Worm (Caenorhabditis elegans) whole organism, late embryonic: Measurements from ENCODE around the gene cft-1.

Source experiments
- C38D4.7 ChIP-seq: fragments of 200-800 bp; sonication (Bioruptor generic); optimal IDR thresholded peaks from 2 replicates; lab custom pipeline; 2018; ENCODE audit warnings: mild to moderate bottlenecking, missing genetic modification characterization, moderate library complexity, missing compliant biosample characterization
- K02D7.2 ChIP-seq: sonication (generic microtip); optimal IDR thresholded peaks from 2 replicates; lab custom pipeline; 2017; ENCODE audit warnings: mild to moderate bottlenecking, missing genetic modification characterization, missing compliant biosample characterization
- K09A11.1 ChIP-seq: sonication (generic microtip); optimal IDR thresholded peaks from 2 replicates; lab custom pipeline; 2017; ENCODE audit warnings: antibody characterized with exemption, mild to moderate bottlenecking, missing genetic modification characterization, missing compliant biosample characterization; ENCODE audit not compliant: insufficient read depth
- T23F11.4 ChIP-seq: fragments of 200-800 bp; sonication (Bioruptor generic); optimal IDR thresholded peaks from 2 replicates; lab custom pipeline; 2018; ENCODE audit warnings: mild to moderate bottlenecking, missing genetic modification characterization, missing compliant biosample characterization
- ahr-1 ChIP-seq: sonication (generic microtip); optimal IDR thresholded peaks from 2 replicates; lab custom pipeline; 2016; ENCODE audit warnings: missing genetic modification characterization, missing compliant biosample characterization
- ceh-14 ChIP-seq: sonication (generic microtip); optimal IDR thresholded peaks from 2 replicates; lab custom pipeline; 2016; ENCODE audit warnings: missing genotype, missing genetic modification characterization, missing compliant biosample characterization
- ceh-19 ChIP-seq: fragments of 200-800 bp; sonication (Bioruptor generic); optimal IDR thresholded peaks from 2 replicates; lab custom pipeline; 2018; ENCODE audit warnings: mild to moderate bottlenecking, missing genetic modification characterization, missing compliant biosample characterization
- ceh-2 ChIP-seq: sonication (generic microtip); optimal IDR thresholded peaks from 2 replicates; lab custom pipeline; 2016; ENCODE audit warnings: missing genotype, missing genetic modification characterization, missing compliant biosample characterization
- ceh-24 ChIP-seq: sonication (generic microtip); optimal IDR thresholded peaks from 2 replicates; lab custom pipeline; 2016; ENCODE audit warnings: mild to moderate bottlenecking, missing genetic modification characterization, missing compliant biosample characterization
- ceh-30 ChIP-seq: fragments of 150-350 bp; optimal IDR thresholded peaks from 2 replicates; lab custom pipeline; 2014; ENCODE audit warnings: missing biosample characterization, missing genetic modification characterization
- ceh-31 ChIP-seq: sonication (generic microtip); optimal IDR thresholded peaks from 2 replicates; lab custom pipeline; 2016; ENCODE audit warnings: missing genetic modification characterization, missing compliant biosample characterization
- ceh-34 ChIP-seq: sonication (generic microtip); optimal IDR thresholded peaks from 2 replicates; lab custom pipeline; 2016; ENCODE audit warnings: mild to moderate bottlenecking, missing genetic modification characterization, missing compliant biosample characterization
- ceh-48 ChIP-seq: sonication (generic microtip); optimal IDR thresholded peaks from 2 replicates; lab custom pipeline; 2016; ENCODE audit warnings: missing genetic modification characterization, inconsistent platforms, missing compliant biosample characterization
- ceh-6 ChIP-seq: fragments of 200-800 bp; sonication (Bioruptor generic); optimal IDR thresholded peaks from 2 replicates; lab custom pipeline; 2018; ENCODE audit warnings: mild to moderate bottlenecking, missing genetic modification characterization, missing compliant biosample characterization
- dmd-4 ChIP-seq: sonication (generic microtip); optimal IDR thresholded peaks from 2 replicates; lab custom pipeline; 2016; ENCODE audit warnings: borderline replicate concordance, missing genetic modification characterization, missing compliant biosample characterization
- dve-1 ChIP-seq: sonication (generic microtip); optimal IDR thresholded peaks from 2 replicates; lab custom pipeline; 2017; ENCODE audit warnings: antibody characterized with exemption, mild to moderate bottlenecking, missing genetic modification characterization, missing compliant biosample characterization
- ets-4 ChIP-seq: sonication (generic microtip); optimal IDR thresholded peaks from 2 replicates; lab custom pipeline; 2016; ENCODE audit warnings: missing genetic modification characterization, missing compliant biosample characterization
- fax-1 ChIP-seq: sonication (generic microtip); optimal IDR thresholded peaks from 2 replicates; lab custom pipeline; 2016; ENCODE audit warnings: missing genotype, missing genetic modification characterization, missing compliant biosample characterization
- gmeb-2 ChIP-seq: sonication (generic microtip); optimal IDR thresholded peaks from 2 replicates; lab custom pipeline; 2016; ENCODE audit warnings: missing genetic modification characterization, inconsistent platforms, missing compliant biosample characterization
- hlh-13 ChIP-seq: fragments of 200-800 bp; sonication (Bioruptor generic); optimal IDR thresholded peaks from 2 replicates; lab custom pipeline; 2018; ENCODE audit warnings: mild to moderate bottlenecking, missing genetic modification characterization, missing compliant biosample characterization
- hlh-15 ChIP-seq: sonication (generic microtip); optimal IDR thresholded peaks from 2 replicates; lab custom pipeline; 2016; ENCODE audit warnings: missing genetic modification characterization, missing compliant biosample characterization
- hlh-8 ChIP-seq: sonication (generic microtip); optimal IDR thresholded peaks from 2 replicates; lab custom pipeline; 2016; ENCODE audit warnings: missing genotype, missing genetic modification characterization, missing compliant biosample characterization
- lim-6 ChIP-seq: sonication (generic microtip); optimal IDR thresholded peaks from 2 replicates; lab custom pipeline; 2016; ENCODE audit warnings: missing genetic modification characterization, missing compliant biosample characterization
- lin-11 ChIP-seq: fragments of 200-800 bp; sonication (Bioruptor generic); optimal IDR thresholded peaks from 2 replicates; lab custom pipeline; 2018; ENCODE audit warnings: mild to moderate bottlenecking, missing genetic modification characterization, missing compliant biosample characterization
- nfya-1 ChIP-seq: sonication (generic microtip); optimal IDR thresholded peaks from 2 replicates; lab custom pipeline; 2017; ENCODE audit warnings: missing genetic modification characterization, mild to moderate bottlenecking, missing compliant biosample characterization, antibody characterized with exemption, moderate library complexity
- nhr-232 ChIP-seq: sonication (generic microtip); optimal IDR thresholded peaks from 2 replicates; lab custom pipeline; 2016; ENCODE audit warnings: missing genetic modification characterization, missing compliant biosample characterization
- odd-2 ChIP-seq: sonication (generic microtip); optimal IDR thresholded peaks from 2 replicates; lab custom pipeline; 2017; ENCODE audit warnings: antibody characterized with exemption, mild to moderate bottlenecking, missing genetic modification characterization, missing compliant biosample characterization
- pag-3 ChIP-seq: sonication (generic microtip); optimal IDR thresholded peaks from 2 replicates; lab custom pipeline; 2016; ENCODE audit warnings: missing compliant biosample characterization, missing genetic modification characterization, borderline replicate concordance
- pax-1 ChIP-seq: fragments of 150-350 bp; optimal IDR thresholded peaks from 2 replicates; lab custom pipeline; 2014; ENCODE audit warnings: missing biosample characterization, missing genetic modification characterization
- pha-2 ChIP-seq: sonication (generic microtip); optimal IDR thresholded peaks from 2 replicates; lab custom pipeline; 2017; ENCODE audit warnings: mild to moderate bottlenecking, missing genetic modification characterization, missing compliant biosample characterization
- pros-1 ChIP-seq: fragments of 150-350 bp; optimal IDR thresholded peaks from 2 replicates; lab custom pipeline; 2014; ENCODE audit warnings: missing biosample characterization, missing genetic modification reagents, missing genetic modification characterization
- ref-2 ChIP-seq: sonication (generic microtip); optimal IDR thresholded peaks from 2 replicates; lab custom pipeline; 2016; ENCODE audit warnings: missing genetic modification characterization, missing compliant biosample characterization
- sdc-2 ChIP-seq: sonication (generic microtip); optimal IDR thresholded peaks from 2 replicates; lab custom pipeline; 2016; ENCODE audit warnings: missing genotype, missing genetic modification characterization, missing compliant biosample characterization
- sox-2 ChIP-seq: fragments of 200-800 bp; sonication (Bioruptor generic); IDR thresholded peaks from 2 replicates; pipeline ENCODE4 v1.3.6; 2022; ENCODE audit warnings: missing genetic modification reagents, missing genetic modification characterization, missing compliant biosample characterization
- tbx-2 ChIP-seq: sonication (generic microtip); optimal IDR thresholded peaks from 2 replicates; lab custom pipeline; 2016; ENCODE audit warnings: missing genetic modification characterization, missing compliant biosample characterization
- ttx-3 ChIP-seq: sonication (generic microtip); optimal IDR thresholded peaks from 2 replicates; lab custom pipeline; 2016; ENCODE audit warnings: missing genetic modification reagents, missing genetic modification characterization, missing compliant biosample characterization
- unc-42 ChIP-seq: sonication (generic microtip); optimal IDR thresholded peaks from 2 replicates; lab custom pipeline; 2016; ENCODE audit warnings: missing genotype, missing genetic modification characterization, missing compliant biosample characterization
- unc-55 ChIP-seq: sonication (generic microtip); optimal IDR thresholded peaks from 2 replicates; lab custom pipeline; 2017; ENCODE audit warnings: missing biosample characterization, missing genetic modification reagents, missing genetic modification characterization
- zip-5 ChIP-seq: sonication (generic microtip); optimal IDR thresholded peaks from 2 replicates; lab custom pipeline; 2016; ENCODE audit warnings: missing genetic modification characterization, missing compliant biosample characterization

Gene cft-1

ce11 chrV:5570433-5570832, 31.8 kb downstream of the cft-1 start, which contains the start of gene glb-6:
TSS of gene glb-6 (minus strand) at chrV:5570533.
- TF ChIP-seq pax-1 (tag; lab: Kevin White, UChicago): no peak
- no peak for TF ChIP-seq zip-5 (tag; lab: Kevin White, UChicago)
- TF ChIP-seq lin-11 (tag; lab: Kevin White, UChicago): no peak
- no peak for TF ChIP-seq T23F11.4 (GFP tag; lab: Kevin White, UChicago)
- no peak for TF ChIP-seq ceh-24
- no peak for TF ChIP-seq K02D7.2 (tag; lab: Kevin White, UChicago)
- no peak for TF ChIP-seq hlh-8 (tag; lab: Kevin White, UChicago)
- TF ChIP-seq unc-42: no peak
- no peak for TF ChIP-seq nhr-232 (tag; lab: Kevin White, UChicago)
- no peak for TF ChIP-seq pha-2 (tag; lab: Kevin White, UChicago)

DNA sequence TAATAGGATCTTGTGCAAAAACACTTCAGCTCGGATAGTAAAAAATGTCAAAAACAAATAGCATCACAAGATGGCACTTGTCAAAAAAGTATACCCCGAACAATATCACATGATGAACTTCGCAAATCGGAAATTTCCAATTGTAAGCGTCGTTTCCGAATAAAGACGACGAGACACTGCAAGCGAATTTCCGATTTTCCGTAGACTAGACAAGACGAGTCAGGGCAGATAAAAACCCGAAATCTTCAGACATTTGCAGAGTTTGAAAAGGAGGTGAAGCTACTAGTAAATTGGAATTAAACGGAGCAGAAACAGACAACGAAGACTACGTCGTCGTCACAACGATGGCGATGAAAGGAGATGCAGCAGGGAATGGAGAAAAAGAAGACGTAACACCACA, 33.1 kb downstream of the cft-1 start:
- peak; percentile 37 for TF ChIP-seq unc-42
- TF ChIP-seq lim-6 (tag; lab: Kevin White, UChicago): no peak

ce11 chrV:5576008-5576407, 37.4 kb downstream of the cft-1 start:
- no peak for TF ChIP-seq C38D4.7 (GFP tag; lab: Kevin White, UChicago)
- TF ChIP-seq K09A11.1 (tag; lab: Kevin White, UChicago): no peak
- peak; percentile 20 for TF ChIP-seq gmeb-2 (tag; lab: Kevin White, UChicago)
- TF ChIP-seq nfya-1 (tag; lab: Kevin White, UChicago): no peak
- TF ChIP-seq odd-2 (tag; lab: Kevin White, UChicago): no peak
- no peak for TF ChIP-seq fax-1 (tag; lab: Kevin White, UChicago)
- TF ChIP-seq hlh-13 (GFP tag; lab: Kevin White, UChicago): no peak
- no peak for TF ChIP-seq ceh-14 (tag; lab: Kevin White, UChicago)
- peak; percentile 77 for TF ChIP-seq dve-1 (tag; lab: Kevin White, UChicago)
- TF ChIP-seq, all 69 proteins: peak for 2

DNA sequence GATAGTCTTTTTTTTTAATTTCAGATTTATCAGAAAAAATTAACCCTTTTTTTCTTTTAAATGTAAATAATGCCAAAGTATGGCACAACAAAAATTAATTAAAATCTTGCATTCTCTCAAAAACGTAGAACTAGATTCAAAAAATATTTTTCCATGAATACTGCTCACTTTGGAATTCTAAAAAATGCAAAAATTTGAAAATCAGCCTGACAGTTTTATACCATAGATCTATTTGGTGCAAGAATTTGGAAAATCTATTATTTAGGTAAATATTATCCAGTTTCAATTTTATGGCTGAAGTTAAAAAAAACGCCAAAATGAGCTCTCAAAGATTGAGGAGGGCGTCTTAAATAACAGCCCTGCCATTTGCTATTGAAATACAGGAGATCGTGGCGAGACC, 41.1 kb downstream of the cft-1 start:
- TF ChIP-seq K09A11.1 (tag; lab: Kevin White, UChicago) (no peak), ceh-6 (GFP tag; lab: Kevin White, UChicago) (no peak), pag-3 (no peak), nfya-1 (tag; lab: Kevin White, UChicago) (no peak), ahr-1 (tag; lab: Kevin White, UChicago) (no peak), ceh-34 (tag; lab: Kevin White, UChicago) (no peak), hlh-15 (no peak), dve-1 (tag; lab: Kevin White, UChicago) (no peak), ceh-30 (tag; lab: Kevin White, UChicago) (no peak), pros-1 (tag; lab: Kevin White, UChicago) (no peak)

- TF ChIP-seq ceh-31 (tag; lab: Kevin White, UChicago) (peak; percentile 74), K09A11.1 (tag; lab: Kevin White, UChicago) (peak; percentile 69), tbx-2 (tag; lab: Kevin White, UChicago) (peak; percentile 31), ceh-19 (GFP tag; lab: Kevin White, UChicago) (no peak), nfya-1 (tag; lab: Kevin White, UChicago) (peak; percentile 87), ceh-48 (tag; lab: Kevin White, UChicago) (peak; percentile 80), C38D4.7 (GFP tag; lab: Kevin White, UChicago) (no peak), ceh-2 (tag; lab: Kevin White, UChicago) (peak; percentile 46), unc-42 (peak; percentile 30), pros-1 (tag; lab: Kevin White, UChicago) (no peak), pax-1 (tag; lab: Kevin White, UChicago) (peak; percentile 21), sdc-2 (tag; lab: Kevin White, UChicago) (no peak), ttx-3 (no peak), ets-4 (no peak), dmd-4 (tag; lab: Kevin White, UChicago) (no peak), sox-2 (GFP tag; lab: Robert Waterston, UW) (peak; percentile 40; the same call in 1 of the 2 replicates), ref-2 (peak; percentile 6), unc-55 (GFP tag; lab: Kevin White, UChicago) (peak; percentile 38)
- TF ChIP-seq, all 69 proteins: peak for 11
Measured at ce11 chrV:5580517-5580916, 41.9 kb downstream of the cft-1 start.
